Worm (Caenorhabditis elegans): ENCODE results near the gene srh-301.

Gene srh-301

ce11 chrV:17798789-17799188 lies 25.9 kb upstream of the srh-301 start, which contains the start of gene srx-18:
Gene srx-18 (minus strand): TSS chrV:17798889.
- TF ChIP-seq ceh-82 (tag; optimal IDR thresholded peaks at IDR 0.05), result no peak

- TF ChIP-seq sem-4 (tag; optimal IDR thresholded peaks at IDR 0.05), result no peak
- TF ChIP-seq gmeb-1 (tag; optimal IDR thresholded peaks at IDR 0.05), result no peak
- no peak for TF ChIP-seq lsy-2 (tag; optimal IDR thresholded peaks at IDR 0.05)
- no peak for TF ChIP-seq ZK546.5 (tag; optimal IDR thresholded peaks at IDR 0.05)
- no peak for TF ChIP-seq nhr-129 (tag; optimal IDR thresholded peaks at IDR 0.05)
- TF ChIP-seq ztf-1 (GFP tag; conservative IDR thresholded peaks at IDR 0.05), result no peak
- no peak for TF ChIP-seq lin-11 (tag; optimal IDR thresholded peaks at IDR 0.05)
Observed at ce11 chrV:17800538-17800937, 24.2 kb upstream of the srh-301 start, which contains the start of gene srh-287. Gene srh-287 (plus strand): TSS chrV:17800838.

- TF ChIP-seq nhr-25 (tag; optimal IDR thresholded peaks at IDR 0.05) (no peak), ztf-11 (tag; optimal IDR thresholded peaks at IDR 0.05) (no peak), nhr-77 (tag; optimal IDR thresholded peaks at IDR 0.05) (no peak), lin-13 (GFP tag; optimal IDR thresholded peaks at IDR 0.05) (no peak), ztf-1 (GFP tag; conservative IDR thresholded peaks at IDR 0.05) (no peak), snpc-4 (tag; optimal IDR thresholded peaks at IDR 0.05) (no peak), fos-1 (tag; optimal IDR thresholded peaks at IDR 0.05) (no peak), zag-1 (tag; optimal IDR thresholded peaks at IDR 0.05) (no peak), blmp-1 (tag; optimal IDR thresholded peaks at IDR 0.05; ENCODE audit: insufficient read depth) (no peak), ZK546.5 (tag; optimal IDR thresholded peaks at IDR 0.05) (no peak), Y55F3AM.14 (GFP tag; optimal IDR thresholded peaks at IDR 0.05) (no peak), unc-55 (GFP tag; optimal IDR thresholded peaks at IDR 0.05) (no peak), elt-3 (tag; optimal IDR thresholded peaks at IDR 0.05) (no peak), unc-39 (tag; optimal IDR thresholded peaks at IDR 0.05) (no peak), mab-5 (tag; optimal IDR thresholded peaks at IDR 0.05) (no peak), nhr-6 (tag; optimal IDR thresholded peaks at IDR 0.05) (no peak), nhr-237 (tag; optimal IDR thresholded peaks at IDR 0.05) (no peak), mdl-1 (tag; optimal IDR thresholded peaks at IDR 0.05) (no peak)
Observed at ce11 chrV:17802519-17802918, 22.2 kb upstream of the srh-301 start, which contains the start of the genes Y94A7B.11 and srh-292. Gene Y94A7B.11 (minus strand): TSS chrV:17802619. Gene srh-292 (plus strand): TSS chrV:17802769.

ce11 chrV:17805323-17805722 lies 19.4 kb upstream of the srh-301 start, which contains the start of gene srh-291:
Gene srh-291 (plus strand): TSS chrV:17805623.
- TF ChIP-seq sma-9 (GFP tag; optimal IDR thresholded peaks at IDR 0.05) (no peak), sma-9 (tag; optimal IDR thresholded peaks at IDR 0.05) (no peak), crh-2 (tag; optimal IDR thresholded peaks at IDR 0.05) (no peak), nhr-25 (tag; optimal IDR thresholded peaks at IDR 0.05) (no peak), peb-1 (tag; optimal IDR thresholded peaks at IDR 0.05) (no peak), nhr-12 (tag; optimal IDR thresholded peaks at IDR 0.05) (no peak), ztf-1 (GFP tag; conservative IDR thresholded peaks at IDR 0.05) (no peak), snpc-4 (tag; optimal IDR thresholded peaks at IDR 0.05) (no peak), sma-3 (GFP tag; optimal IDR thresholded peaks at IDR 0.05) (no peak), mdl-1 (tag; optimal IDR thresholded peaks at IDR 0.05) (no peak), unc-55 (GFP tag; optimal IDR thresholded peaks at IDR 0.05) (no peak), lsy-2 (tag; optimal IDR thresholded peaks at IDR 0.05) (no peak), sem-4 (tag; optimal IDR thresholded peaks at IDR 0.05) (no peak), F13H6.1 (tag; optimal IDR thresholded peaks at IDR 0.05) (no peak), ceh-16 (tag; optimal IDR thresholded peaks at IDR 0.05) (no peak), nhr-237 (tag; optimal IDR thresholded peaks at IDR 0.05) (no peak)

ce11 chrV:17810053-17810452 lies 14.7 kb upstream of the srh-301 start, which contains the start of gene srh-296:
Gene srh-296 (plus strand): TSS chrV:17810353.
- TF ChIP-seq ztf-4 (tag; optimal IDR thresholded peaks at IDR 0.05), result no peak
- TF ChIP-seq unc-39 (tag; optimal IDR thresholded peaks at IDR 0.05), result no peak
- TF ChIP-seq crh-2 (tag; optimal IDR thresholded peaks at IDR 0.05), result no peak
- no peak for TF ChIP-seq unc-62 (GFP tag; optimal IDR thresholded peaks at IDR 0.05)
- no peak for TF ChIP-seq lin-39 (tag; optimal IDR thresholded peaks at IDR 0.05)
- no peak for TF ChIP-seq C34F6.9 (tag; optimal IDR thresholded peaks at IDR 0.05)
- TF ChIP-seq blmp-1 (tag; optimal IDR thresholded peaks at IDR 0.05; ENCODE audit: insufficient read depth), result no peak
- TF ChIP-seq elt-1 (tag; optimal IDR thresholded peaks at IDR 0.05), result no peak
- TF ChIP-seq mab-5 (tag; optimal IDR thresholded peaks at IDR 0.05), result no peak
- TF ChIP-seq fos-1 (tag; optimal IDR thresholded peaks at IDR 0.05), result no peak

All from whole organism, L2 larva.